Worm (Caenorhabditis elegans) whole organism, young adult: ENCODE measurements around the gene C26B9.6.

ENCODE experiments used
- pbrm-1 ChIP-seq: fragments of 200-800 bp; sonication (Bioruptor generic); IDR thresholded peaks from 2 replicates; pipeline ENCODE4 v1.3.6; 2022; ENCODE audit warnings: missing genetic modification reagents, missing genetic modification characterization, missing compliant biosample characterization
- ztf-28 ChIP-seq: fragments of 200-800 bp; sonication (Bioruptor generic); IDR thresholded peaks from 2 replicates; pipeline ENCODE4 v1.3.6; 2022; ENCODE audit warnings: missing genetic modification reagents, missing genetic modification characterization, missing compliant biosample characterization

DNA sequence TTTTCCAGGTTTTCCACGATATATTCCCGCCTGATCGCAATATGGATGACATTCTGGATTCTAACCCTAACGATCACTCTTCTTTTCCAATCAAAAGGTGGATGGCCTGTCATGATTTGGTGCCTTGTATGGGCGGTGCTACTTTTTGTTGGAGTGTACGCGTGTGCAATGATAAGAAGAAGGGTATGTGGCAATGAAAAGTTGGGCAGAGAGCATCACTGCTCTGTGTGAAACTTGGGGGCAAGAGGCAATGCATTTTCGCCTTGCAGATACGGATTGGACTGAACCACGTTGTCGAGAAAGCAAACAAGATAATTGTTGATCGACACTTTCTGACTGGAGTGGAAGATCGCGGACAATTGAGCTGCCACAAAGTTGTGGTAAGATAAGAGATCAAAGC, 11.0 kb upstream of the C26B9.6 start:
- TF ChIP-seq ztf-28 (no peak), pbrm-1 (GFP tag; lab: Robert Waterston, UW) (no peak)
